Worm (Caenorhabditis elegans) whole organism, L4/young adult: ENCODE data around the gene unc-76.

Experiments used
- W03F9.2 ChIP-seq: fragments of 150-350 bp; optimal IDR thresholded peaks from 2 replicates; lab custom pipeline; 2014; ENCODE audit warnings: missing biosample characterization, missing genetic modification characterization
- dao-5 ChIP-seq: sonication (generic microtip); optimal IDR thresholded peaks from 2 replicates; lab custom pipeline; 2016; ENCODE audit warnings: missing genotype, missing genetic modification characterization, moderate library complexity, missing compliant biosample characterization
- him-1 ChIP-seq: sonication (generic microtip); optimal IDR thresholded peaks from 2 replicates; lab custom pipeline; 2016; ENCODE audit warnings: missing genotype, missing genetic modification reagents, missing genetic modification characterization, missing compliant biosample characterization

- TF ChIP-seq him-1 (tag; lab: Kevin White, UChicago) (peak; percentile 68), dao-5 (tag; lab: Kevin White, UChicago) (no peak), W03F9.2 (tag; lab: Kevin White, UChicago) (no peak)
These were observed at the start of gene unc-76 for ce11 chrV:15071015-15071810.
